Fruit fly (Drosophila melanogaster) whole organism, adult: ENCODE results near the gene CG42827.
A peak's percentile ranks its signal among the peaks of the same experiment; 100 is the strongest.

Experiments used
- CG11617 ChIP-seq: fragments of 200-800 bp; sonication (Bioruptor generic); optimal IDR thresholded peaks from 2 replicates; lab custom pipeline; 2017; ENCODE audit warnings: mild to moderate bottlenecking, missing biosample characterization, missing genetic modification reagents, missing genetic modification characterization
- CG12768 ChIP-seq: fragments of 200-800 bp; sonication (Bioruptor generic); optimal IDR thresholded peaks from 2 replicates; lab custom pipeline; 2017; ENCODE audit warnings: missing biosample characterization, missing genetic modification characterization, mild to moderate bottlenecking, moderate library complexity, missing genetic modification reagents
- CG14711 ChIP-seq: fragments of 200-800 bp; sonication (Bioruptor generic); optimal IDR thresholded peaks from 2 replicates; lab custom pipeline; 2018; ENCODE audit warnings: missing biosample characterization, mild to moderate bottlenecking, missing genetic modification characterization, moderate library complexity
- CG1620 ChIP-seq: fragments of 200-800 bp; sonication (Bioruptor generic); optimal IDR thresholded peaks from 2 replicates; lab custom pipeline; 2016; ENCODE audit warnings: missing biosample characterization, missing genetic modification characterization
- CG33017 ChIP-seq: fragments of 200-800 bp; sonication (Bioruptor generic); optimal IDR thresholded peaks from 2 replicates; lab custom pipeline; 2018; ENCODE audit warnings: missing biosample characterization, mild to moderate bottlenecking, missing genetic modification characterization, moderate library complexity
- CG5204 ChIP-seq: fragments of 200-800 bp; sonication (Bioruptor generic); optimal IDR thresholded peaks from 2 replicates; lab custom pipeline; 2016; ENCODE audit warnings: missing biosample characterization, missing genetic modification characterization
- CG7045 ChIP-seq: fragments of 200-800 bp; sonication (Bioruptor generic); optimal IDR thresholded peaks from 2 replicates; lab custom pipeline; 2017; ENCODE audit warnings: missing biosample characterization, mild to moderate bottlenecking, missing genetic modification characterization
- CG7101 ChIP-seq: fragments of 200-800 bp; sonication (Bioruptor generic); optimal IDR thresholded peaks from 2 replicates; lab custom pipeline; 2018; ENCODE audit warnings: missing biosample characterization, mild to moderate bottlenecking, missing genetic modification characterization, moderate library complexity
- Clk ChIP-seq: fragments of 200-800 bp; sonication (Bioruptor generic); optimal IDR thresholded peaks from 2 replicates; lab custom pipeline; 2017; ENCODE audit warnings: missing biosample characterization, missing genetic modification characterization
- Crg-1 ChIP-seq: fragments of 200-800 bp; sonication (Bioruptor generic); optimal IDR thresholded peaks from 2 replicates; lab custom pipeline; 2016; ENCODE audit warnings: missing biosample characterization, missing genetic modification characterization
- Hr96 ChIP-seq: fragments of 200-800 bp; sonication (Bioruptor generic); optimal IDR thresholded peaks from 2 replicates; lab custom pipeline; 2016; ENCODE audit warnings: missing biosample characterization, missing genetic modification characterization
- Mnt ChIP-seq: fragments of 200-800 bp; sonication (Bioruptor generic); optimal IDR thresholded peaks from 2 replicates; lab custom pipeline; 2016; ENCODE audit warnings: missing biosample characterization, mild to moderate bottlenecking, missing genetic modification characterization
- bab1 ChIP-seq: fragments of 200-800 bp; sonication (Bioruptor generic); optimal IDR thresholded peaks from 3 replicates; lab custom pipeline; 2019; ENCODE audit warnings: missing biosample characterization, mild to moderate bottlenecking, missing genetic modification characterization, moderate library complexity
- cic ChIP-seq: fragments of 200-800 bp; sonication (Bioruptor generic); optimal IDR thresholded peaks from 2 replicates; lab custom pipeline; 2017; ENCODE audit warnings: missing biosample characterization, mild to moderate bottlenecking, missing genetic modification characterization, moderate library complexity
- cnc ChIP-seq, 2 experiments: fragments of >200 bp; optimal IDR thresholded peaks; 2 replicates each; lab custom pipeline; 2017
- kay ChIP-seq: fragments of 200-800 bp; sonication (Bioruptor generic); peaks from one replicate; lab custom pipeline; 2016; ENCODE audit warnings: missing biosample characterization, missing genetic modification characterization, borderline replicate concordance
- ovo ChIP-seq: fragments of 200-800 bp; sonication (Bioruptor generic); optimal IDR thresholded peaks from 2 replicates; lab custom pipeline; 2016; ENCODE audit warnings: missing biosample characterization, missing genetic modification characterization
- pad ChIP-seq: fragments of 200-800 bp; sonication (Bioruptor generic); optimal IDR thresholded peaks from 3 replicates; lab custom pipeline; 2017; ENCODE audit warnings: missing biosample characterization, missing genetic modification characterization, mild to moderate bottlenecking, moderate library complexity, missing genetic modification reagents
- tj ChIP-seq: fragments of 200-800 bp; sonication (Bioruptor generic); optimal IDR thresholded peaks from 3 replicates; lab custom pipeline; 2017; ENCODE audit warnings: missing biosample characterization, mild to moderate bottlenecking, missing genetic modification characterization, moderate library complexity
- toe ChIP-seq: fragments of 200-800 bp; sonication (Bioruptor generic); optimal IDR thresholded peaks from 2 replicates; lab custom pipeline; 2016; ENCODE audit warnings: missing biosample characterization, missing genetic modification characterization

Gene CG42827

dm6 chr3R:23365028-23365427 is 7.7 kb upstream of the CG42827 start:
- TF ChIP-seq CG1620 (GFP tag; lab: Kevin White, UChicago), result no peak

DNA sequence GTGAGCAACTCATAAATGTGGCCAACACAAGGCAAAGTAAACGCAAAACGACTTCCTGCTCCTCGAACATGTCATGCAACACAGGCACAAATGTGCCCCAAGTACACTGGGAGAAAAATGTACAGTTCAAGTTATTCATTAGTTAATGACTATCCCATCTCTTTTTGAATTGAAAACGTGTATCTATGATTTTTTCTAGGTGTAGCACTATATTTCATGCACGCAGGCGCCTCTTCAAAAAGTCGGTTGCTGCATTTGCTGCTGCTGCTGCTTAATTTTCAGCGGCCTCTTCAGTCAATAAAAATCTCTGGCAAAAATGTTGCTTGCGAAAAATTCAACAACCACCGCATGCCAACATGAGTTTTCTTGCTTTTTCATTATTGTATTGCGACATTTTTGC is 5.2 kb upstream of the CG42827 start:
- TF ChIP-seq CG7045 (no peak), cnc (optimal IDR thresholded peaks at IDR 0.05; lab: Kevin White, UChicago) (no peak), kay (no peak), Hr96 (GFP tag; lab: Kevin White, UChicago) (no peak), CG5204 (GFP tag; lab: Kevin White, UChicago) (no peak)

DNA sequence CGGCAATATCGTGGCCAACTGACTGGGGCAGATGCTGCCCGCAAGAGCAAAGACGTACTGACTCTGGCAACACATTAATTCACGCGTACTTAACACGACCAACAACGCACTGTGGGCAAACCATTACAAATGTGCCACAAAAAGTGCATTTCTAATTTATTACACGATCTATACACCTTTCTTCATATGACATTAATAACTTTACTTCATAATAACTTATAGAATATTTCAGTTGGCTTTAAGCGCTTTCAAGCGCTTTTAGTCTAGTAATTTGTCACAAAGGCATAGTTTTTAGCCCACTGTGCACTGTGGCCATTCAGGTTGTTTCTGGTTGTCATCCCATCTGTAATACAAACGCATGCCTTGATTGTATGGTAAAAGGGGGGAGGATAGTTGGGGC is 4.5 kb upstream of the CG42827 start:
- TF ChIP-seq CG5204 (GFP tag; lab: Kevin White, UChicago) (no peak), pad (GFP tag; lab: Kevin White, UChicago) (no peak), kay (no peak), CG12768 (GFP tag; lab: Kevin White, UChicago) (no peak)

DNA sequence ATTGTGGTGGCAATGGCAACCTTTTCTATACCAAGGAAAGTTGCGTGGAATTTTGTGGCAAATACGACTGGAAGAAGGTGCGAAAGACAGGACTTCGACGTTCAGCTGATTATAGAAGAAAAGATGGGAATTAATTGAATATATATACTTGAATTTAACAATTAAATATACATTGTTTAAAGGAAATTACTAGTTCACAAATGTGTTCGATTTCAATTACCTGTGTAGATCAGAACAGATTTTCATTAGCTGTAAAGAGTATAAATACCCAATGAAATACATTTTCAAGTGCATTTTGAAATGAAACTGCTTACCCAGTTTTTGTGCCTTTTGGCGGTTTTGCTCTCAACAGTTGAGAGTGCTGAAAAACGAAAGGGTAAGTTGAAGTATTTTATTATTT is 679 bp downstream of the CG42827 start, which contains the start of gene CG42828:
CG42828 (plus strand) TSS at position 301 of the 400 bp plus-strand sequence.
- TF ChIP-seq Clk, result no peak
- no peak for TF ChIP-seq Mnt (GFP tag; lab: Kevin White, UChicago)
- no peak for TF ChIP-seq CG7101 (tag; lab: Kevin White, UChicago)
- no peak for TF ChIP-seq kay
- TF ChIP-seq CG33017 (tag; lab: Kevin White, UChicago), result no peak
- no peak for TF ChIP-seq ovo (GFP tag; lab: Kevin White, UChicago)
- no peak for TF ChIP-seq CG5204 (GFP tag; lab: Kevin White, UChicago)
- no peak for TF ChIP-seq CG11617
- no peak for TF ChIP-seq cic (GFP tag; lab: Kevin White, UChicago)
- no peak for TF ChIP-seq bab1 (GFP tag; lab: Kevin White, UChicago)
- no peak for TF ChIP-seq Crg-1
- TF ChIP-seq CG14711, result no peak
- TF ChIP-seq CG1620 (GFP tag; lab: Kevin White, UChicago), result no peak

dm6 chr3R:23374290-23374689 is 1.6 kb downstream of the CG42827 start:
- TF ChIP-seq CG12768 (GFP tag; lab: Kevin White, UChicago), result peak; percentile 88
- no peak for TF ChIP-seq cnc (optimal IDR thresholded peaks at IDR 0.05; lab: Kevin White, UChicago)
- TF ChIP-seq pad (GFP tag; lab: Kevin White, UChicago), result peak; percentile 26
- TF ChIP-seq CG11617, result peak; percentile 72
- TF ChIP-seq CG33017 (tag; lab: Kevin White, UChicago), result peak; percentile 70
- peak; percentile 89 for TF ChIP-seq Hr96 (GFP tag; lab: Kevin White, UChicago)
- no peak for TF ChIP-seq CG14711
- peak; percentile 77 for TF ChIP-seq toe (GFP tag; lab: Kevin White, UChicago)
- TF ChIP-seq Clk, result no peak
- TF ChIP-seq ovo (GFP tag; lab: Kevin White, UChicago), result peak; percentile 59
- peak; percentile 65 for TF ChIP-seq CG1620 (GFP tag; lab: Kevin White, UChicago)
- peak; percentile 67 for TF ChIP-seq tj (GFP tag; lab: Kevin White, UChicago)
- TF ChIP-seq CG7045, result peak; percentile 86
- peak; percentile 6 for TF ChIP-seq bab1 (GFP tag; lab: Kevin White, UChicago)
- peak; percentile 73 for TF ChIP-seq CG5204 (GFP tag; lab: Kevin White, UChicago)
- TF ChIP-seq kay, result no peak
- TF ChIP-seq CG7101 (tag; lab: Kevin White, UChicago), result no peak
- TF ChIP-seq cic (GFP tag; lab: Kevin White, UChicago), result peak; percentile 79
- TF ChIP-seq Mnt (GFP tag; lab: Kevin White, UChicago), result peak; percentile 56
- peak; percentile 47 for TF ChIP-seq Crg-1

- TF ChIP-seq cic (GFP tag; lab: Kevin White, UChicago) (no peak), kay (no peak), toe (GFP tag; lab: Kevin White, UChicago) (no peak), Hr96 (GFP tag; lab: Kevin White, UChicago) (no peak), CG33017 (tag; lab: Kevin White, UChicago) (no peak), pad (GFP tag; lab: Kevin White, UChicago) (no peak), CG5204 (GFP tag; lab: Kevin White, UChicago) (no peak), CG1620 (GFP tag; lab: Kevin White, UChicago) (no peak), ovo (GFP tag; lab: Kevin White, UChicago) (no peak), cnc (optimal IDR thresholded peaks at IDR 0.05; lab: Kevin White, UChicago) (no peak), Mnt (GFP tag; lab: Kevin White, UChicago) (no peak), tj (GFP tag; lab: Kevin White, UChicago) (no peak), CG11617 (no peak), CG7101 (tag; lab: Kevin White, UChicago) (no peak), CG7045 (no peak), Clk (no peak), CG12768 (GFP tag; lab: Kevin White, UChicago) (no peak), CG14711 (no peak)
These were observed 4.6 kb downstream of the CG42827 start for dm6 chr3R:23377288-23377687.

DNA sequence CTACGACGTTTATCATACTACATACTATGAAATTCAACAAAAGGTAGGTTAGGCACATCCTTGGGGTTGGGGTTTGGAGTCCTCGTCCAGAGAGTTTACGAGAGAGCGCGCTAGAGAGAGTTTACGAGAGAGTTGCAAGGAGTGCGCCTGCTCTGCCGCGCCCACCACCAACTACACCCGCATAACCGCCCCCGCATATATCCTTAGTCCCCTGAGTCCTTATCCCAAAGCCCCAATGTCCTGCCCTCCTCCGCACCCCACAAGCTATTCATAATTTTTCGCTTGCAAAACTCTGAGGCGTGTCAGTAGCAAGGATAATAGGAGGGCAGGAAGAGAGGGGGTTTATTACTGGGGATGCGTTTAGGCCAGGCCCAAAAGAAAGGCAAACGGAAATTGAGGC is 11.0 kb downstream of the CG42827 start:
- TF ChIP-seq bab1 (GFP tag; lab: Kevin White, UChicago), result no peak
- no peak for TF ChIP-seq CG5204 (GFP tag; lab: Kevin White, UChicago)
- TF ChIP-seq cnc (optimal IDR thresholded peaks at IDR 0.05; lab: Kevin White, UChicago), result no peak
- TF ChIP-seq CG33017 (tag; lab: Kevin White, UChicago), result no peak
- no peak for TF ChIP-seq cic (GFP tag; lab: Kevin White, UChicago)
- no peak for TF ChIP-seq Crg-1
- TF ChIP-seq CG12768 (GFP tag; lab: Kevin White, UChicago), result no peak
- no peak for TF ChIP-seq CG7101 (tag; lab: Kevin White, UChicago)
- no peak for TF ChIP-seq kay
- no peak for TF ChIP-seq Hr96 (GFP tag; lab: Kevin White, UChicago)
- TF ChIP-seq tj (GFP tag; lab: Kevin White, UChicago), result no peak
- no peak for TF ChIP-seq pad (GFP tag; lab: Kevin White, UChicago)
